Worm (Caenorhabditis elegans) whole organism, midembryonic: ENCODE results near the gene bath-3.
"Not testable (repeated sequence)": the region's sequence is repeated elsewhere in the genome, so short reads cannot be mapped to it uniquely, and the experiment has no call there.

Source experiments
- T22C8.4 ChIP-seq: fragments of 200-800 bp; sonication (Bioruptor generic); IDR thresholded peaks from 2 replicates; pipeline ENCODE4 v1.3.6; 2022; ENCODE audit warnings: missing genetic modification characterization, missing compliant biosample characterization
- cog-1 ChIP-seq: sonication (generic microtip); optimal IDR thresholded peaks from 2 replicates; lab custom pipeline; 2016; ENCODE audit warnings: missing genetic modification characterization, missing compliant biosample characterization
- flt-1 ChIP-seq: fragments of 200-800 bp; sonication (Bioruptor generic); IDR thresholded peaks from 2 replicates; pipeline ENCODE4 v1.3.6; 2022; ENCODE audit warnings: missing genetic modification characterization, missing compliant biosample characterization
- klf-2 ChIP-seq: fragments of 200-800 bp; sonication (Bioruptor generic); conservative IDR thresholded peaks from 2 replicates; pipeline ENCODE4 v1.3.6; 2022; ENCODE audit warnings: missing genetic modification reagents, missing genetic modification characterization, missing compliant biosample characterization
- med-1 ChIP-seq: sonication (generic microtip); optimal IDR thresholded peaks from 2 replicates; lab custom pipeline; 2017; ENCODE audit warnings: missing genetic modification characterization, mild to moderate bottlenecking, missing compliant biosample characterization, antibody characterized with exemption, missing genetic modification reagents; ENCODE audit not compliant: insufficient read depth
- ref-1 ChIP-seq: fragments of 200-800 bp; sonication (Bioruptor generic); conservative IDR thresholded peaks from 2 replicates; pipeline ENCODE4 v1.3.6; 2022; ENCODE audit warnings: missing genetic modification reagents, missing genetic modification characterization, missing compliant biosample characterization
- tab-1 ChIP-seq: fragments of 200-800 bp; sonication (Bioruptor generic); IDR thresholded peaks from 2 replicates; pipeline ENCODE4 v1.3.6; 2022; ENCODE audit warnings: missing genetic modification characterization, missing compliant biosample characterization
- ztf-23 ChIP-seq: fragments of 200-800 bp; sonication (Bioruptor generic); IDR thresholded peaks from 2 replicates; pipeline ENCODE4 v1.3.6; 2022; ENCODE audit warnings: missing genetic modification reagents, missing genetic modification characterization, missing compliant biosample characterization
- ztf-29 ChIP-seq: fragments of 200-800 bp; sonication (Bioruptor generic); IDR thresholded peaks from 2 replicates; pipeline ENCODE4 v1.3.6; 2022; ENCODE audit warnings: missing genetic modification reagents, missing genetic modification characterization, missing compliant biosample characterization

Gene bath-3

DNA sequence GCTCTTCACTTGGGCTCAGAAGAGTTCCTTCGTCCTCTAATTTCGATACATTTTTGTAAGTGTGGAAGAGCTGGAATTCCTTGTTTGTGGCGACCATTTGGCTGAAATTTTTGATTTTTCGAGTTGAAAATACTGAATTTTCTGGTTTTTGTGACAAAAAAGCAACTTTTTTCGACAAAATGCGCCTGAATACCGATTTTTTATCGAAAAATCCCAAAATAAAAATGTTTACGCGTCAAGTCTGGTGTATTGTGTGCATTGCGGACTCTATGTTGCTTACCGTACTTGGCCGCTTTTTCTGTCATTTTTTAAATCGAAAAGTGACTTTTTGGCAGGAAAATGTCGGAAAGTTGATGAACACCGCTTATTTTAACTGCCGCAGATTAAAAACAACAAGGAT, at the start of gene bath-3:
Gene bath-3, minus strand, starts transcription at position 101 of the 400 bp plus-strand sequence.
- TF ChIP-seq ztf-23 (GFP tag; lab: Robert Waterston, UW), result no peak
- no peak for TF ChIP-seq T22C8.4 (GFP tag; lab: Robert Waterston, UW)
- no peak for TF ChIP-seq flt-1 (GFP tag; lab: Robert Waterston, UW)
- TF ChIP-seq cog-1 (tag; lab: Kevin White, UChicago), result no peak
- no peak for TF ChIP-seq klf-2 (GFP tag; lab: Robert Waterston, UW)
- TF ChIP-seq ref-1 (GFP tag; lab: Robert Waterston, UW), result no peak
- no peak for TF ChIP-seq ztf-29 (GFP tag; lab: Robert Waterston, UW)
- TF ChIP-seq tab-1 (GFP tag; lab: Robert Waterston, UW), result no peak
- TF ChIP-seq med-1, result no peak

DNA sequence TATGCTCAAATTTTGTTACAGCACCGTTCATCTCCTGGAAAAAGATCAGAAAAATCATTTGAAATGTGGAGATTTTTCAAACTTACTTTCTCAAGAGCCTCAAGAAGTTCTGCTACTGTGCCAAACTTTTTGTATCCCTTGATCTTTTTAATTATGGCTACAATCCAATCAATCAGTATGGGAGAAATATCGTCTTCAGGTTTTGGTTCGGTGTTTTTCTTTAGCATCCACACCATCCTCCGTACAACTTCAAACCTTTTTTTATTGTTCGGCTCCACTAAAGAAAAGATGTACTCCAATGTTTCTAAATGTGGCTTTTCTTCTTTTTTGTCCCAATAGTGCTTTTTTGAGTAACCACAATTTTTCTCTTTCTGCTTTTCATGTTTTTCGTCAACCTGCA, 46.2 kb upstream of the bath-3 start:
- TF ChIP-seq flt-1 (GFP tag; lab: Robert Waterston, UW) (no peak), ztf-29 (GFP tag; lab: Robert Waterston, UW) (no peak), klf-2 (GFP tag; lab: Robert Waterston, UW) (no peak), ref-1 (GFP tag; lab: Robert Waterston, UW) (no peak), cog-1 (tag; lab: Kevin White, UChicago) (no peak), T22C8.4 (GFP tag; lab: Robert Waterston, UW) (no peak), med-1 (no peak), tab-1 (GFP tag; lab: Robert Waterston, UW) (no peak)

DNA sequence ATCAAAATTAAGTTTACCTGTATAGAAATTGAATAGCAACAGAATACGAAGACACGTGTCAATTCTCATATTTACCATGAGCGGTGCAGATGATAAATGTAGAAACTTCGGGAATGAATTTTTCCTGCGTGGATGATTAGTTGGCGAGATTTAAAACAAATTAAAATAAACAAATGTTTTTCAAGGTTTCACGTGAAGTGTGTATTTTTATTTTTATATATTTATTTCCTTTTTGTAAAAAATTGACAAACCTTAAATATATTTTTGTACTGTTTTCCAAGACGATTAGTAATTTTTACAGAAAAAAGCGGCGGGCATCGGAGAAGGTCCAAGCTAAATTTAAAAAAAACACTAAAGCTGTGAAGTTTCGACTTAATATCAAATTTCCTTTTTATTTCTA, 45.2 kb upstream of the bath-3 start, which contains the start of gene F07E5.8:
Gene F07E5.8, minus strand, starts transcription at position 101 of the 400 bp plus-strand sequence.
- TF ChIP-seq cog-1 (tag; lab: Kevin White, UChicago), result no peak
- TF ChIP-seq ref-1 (GFP tag; lab: Robert Waterston, UW), result no peak
- no peak for TF ChIP-seq ztf-29 (GFP tag; lab: Robert Waterston, UW)
- no peak for TF ChIP-seq klf-2 (GFP tag; lab: Robert Waterston, UW)
- no peak for TF ChIP-seq med-1
- TF ChIP-seq ztf-23 (GFP tag; lab: Robert Waterston, UW), result no peak
- TF ChIP-seq flt-1 (GFP tag; lab: Robert Waterston, UW), result no peak
- no peak for TF ChIP-seq T22C8.4 (GFP tag; lab: Robert Waterston, UW)
- TF ChIP-seq tab-1 (GFP tag; lab: Robert Waterston, UW), result no peak

DNA sequence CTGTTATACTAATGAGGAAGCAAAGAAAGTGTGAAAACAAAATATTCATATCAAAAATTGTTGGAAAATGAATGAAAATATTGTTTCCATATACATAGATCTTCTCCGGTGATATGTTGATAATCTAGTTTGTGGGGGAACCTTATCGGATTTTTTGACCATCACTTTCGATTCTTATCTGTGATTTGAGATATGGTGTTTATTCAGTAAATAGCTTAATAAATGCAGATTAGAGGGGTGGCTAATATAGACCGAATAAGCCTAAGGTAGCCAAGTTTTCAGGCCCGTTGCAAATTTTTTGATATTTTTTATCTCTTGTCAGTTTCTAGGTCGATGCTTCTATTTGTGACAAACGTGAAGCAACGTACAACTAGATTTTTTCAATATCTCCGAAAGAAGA, 41.2 kb upstream of the bath-3 start, which contains the start of gene F07E5.7:
Gene F07E5.7, minus strand, starts transcription at position 101 of the 400 bp plus-strand sequence.
- TF ChIP-seq cog-1 (tag; lab: Kevin White, UChicago) (no peak), flt-1 (GFP tag; lab: Robert Waterston, UW) (no peak), ztf-29 (GFP tag; lab: Robert Waterston, UW) (no peak), klf-2 (GFP tag; lab: Robert Waterston, UW) (no peak), tab-1 (GFP tag; lab: Robert Waterston, UW) (no peak), med-1 (no peak), ztf-23 (GFP tag; lab: Robert Waterston, UW) (no peak), T22C8.4 (GFP tag; lab: Robert Waterston, UW) (no peak), ref-1 (GFP tag; lab: Robert Waterston, UW) (no peak)

DNA sequence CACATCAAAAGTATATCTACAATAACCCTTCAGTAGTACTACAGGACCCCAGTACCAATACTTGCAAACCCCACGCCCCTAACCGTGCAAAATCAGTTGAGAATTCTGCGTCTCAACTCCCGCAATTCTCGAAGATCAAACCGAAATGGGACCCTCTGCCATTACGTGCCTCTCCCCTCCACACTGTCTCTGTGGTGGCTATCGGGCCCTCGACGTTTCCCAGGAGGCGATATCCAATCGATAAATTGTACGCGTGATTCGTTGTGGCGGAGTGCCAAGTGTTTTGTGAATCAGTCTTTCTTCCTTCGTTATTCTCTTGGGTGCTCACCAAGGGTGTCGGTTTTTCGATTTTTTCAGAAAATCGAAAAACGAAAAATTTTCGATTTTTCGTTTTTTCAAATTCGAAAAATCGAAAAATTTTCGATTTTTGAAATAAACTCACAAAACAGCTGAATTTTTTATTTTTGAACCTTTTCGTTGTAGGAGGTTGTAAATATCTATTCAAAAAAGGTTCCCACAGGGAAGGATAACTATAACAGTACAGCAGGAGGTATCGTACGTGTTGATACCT, 37.3 kb upstream of the bath-3 start, which contains the start of gene F07E5.12:
Gene F07E5.12, plus strand, starts transcription at position 521 of the 571 bp plus-strand sequence.
- not testable (repeated sequence) for TF ChIP-seq T22C8.4 (GFP tag; lab: Robert Waterston, UW); tab-1 (GFP tag; lab: Robert Waterston, UW); cog-1 (tag; lab: Kevin White, UChicago)

DNA sequence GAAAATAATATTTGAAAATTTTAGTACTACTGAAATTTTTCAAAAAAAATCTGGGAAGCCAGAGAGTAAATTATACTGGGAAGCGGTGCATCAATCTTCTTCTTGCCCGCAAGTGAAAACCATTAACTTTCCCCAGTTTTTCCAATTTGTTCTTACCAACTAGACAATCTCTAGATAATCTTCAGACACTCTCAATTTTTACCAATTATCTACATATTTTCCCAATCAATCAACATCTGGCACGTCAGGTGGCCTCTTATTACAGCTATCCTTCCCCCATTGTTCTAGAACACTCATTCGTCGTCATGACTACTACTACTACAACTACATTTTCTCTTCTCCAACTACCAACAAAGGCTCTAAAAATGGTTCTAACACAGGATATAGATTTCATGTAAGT, 34.2 kb upstream of the bath-3 start, which contains the start of gene fbxb-6:
Gene fbxb-6, plus strand, starts transcription at position 301 of the 400 bp plus-strand sequence.
- TF ChIP-seq ztf-23 (GFP tag; lab: Robert Waterston, UW), result no peak
- no peak for TF ChIP-seq tab-1 (GFP tag; lab: Robert Waterston, UW)
- TF ChIP-seq ref-1 (GFP tag; lab: Robert Waterston, UW), result no peak
- no peak for TF ChIP-seq T22C8.4 (GFP tag; lab: Robert Waterston, UW)
- TF ChIP-seq klf-2 (GFP tag; lab: Robert Waterston, UW), result no peak
- no peak for TF ChIP-seq cog-1 (tag; lab: Kevin White, UChicago)
- TF ChIP-seq med-1, result no peak
- no peak for TF ChIP-seq ztf-29 (GFP tag; lab: Robert Waterston, UW)
- TF ChIP-seq flt-1 (GFP tag; lab: Robert Waterston, UW), result no peak

DNA sequence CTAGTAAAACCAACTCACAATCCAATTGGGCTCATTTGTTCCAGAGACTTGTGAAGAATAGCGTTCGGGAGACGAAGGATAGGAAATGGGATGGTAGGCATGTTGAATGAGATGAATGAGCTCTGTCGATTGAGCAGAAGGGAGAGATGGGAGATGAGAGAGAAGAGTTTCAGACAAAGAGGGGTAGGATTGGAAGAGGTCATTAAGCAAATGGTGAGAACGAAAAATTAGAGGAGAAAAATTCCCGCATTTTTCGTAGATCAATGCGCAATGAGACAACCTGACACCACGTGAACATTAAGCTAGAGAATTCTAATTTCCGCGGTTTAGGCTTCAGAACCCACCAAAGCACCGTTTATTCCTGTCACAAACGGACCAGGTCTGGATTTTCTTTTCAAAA, 33.7 kb upstream of the bath-3 start, which contains the start of gene F07E5.13:
Gene F07E5.13, minus strand, starts transcription at position 101 of the 400 bp plus-strand sequence.
- TF ChIP-seq flt-1 (GFP tag; lab: Robert Waterston, UW) (no peak), ztf-23 (GFP tag; lab: Robert Waterston, UW) (no peak), med-1 (no peak), T22C8.4 (GFP tag; lab: Robert Waterston, UW) (no peak), cog-1 (tag; lab: Kevin White, UChicago) (no peak), ref-1 (GFP tag; lab: Robert Waterston, UW) (no peak), tab-1 (GFP tag; lab: Robert Waterston, UW) (no peak), klf-2 (GFP tag; lab: Robert Waterston, UW) (no peak), ztf-29 (GFP tag; lab: Robert Waterston, UW) (no peak)

DNA sequence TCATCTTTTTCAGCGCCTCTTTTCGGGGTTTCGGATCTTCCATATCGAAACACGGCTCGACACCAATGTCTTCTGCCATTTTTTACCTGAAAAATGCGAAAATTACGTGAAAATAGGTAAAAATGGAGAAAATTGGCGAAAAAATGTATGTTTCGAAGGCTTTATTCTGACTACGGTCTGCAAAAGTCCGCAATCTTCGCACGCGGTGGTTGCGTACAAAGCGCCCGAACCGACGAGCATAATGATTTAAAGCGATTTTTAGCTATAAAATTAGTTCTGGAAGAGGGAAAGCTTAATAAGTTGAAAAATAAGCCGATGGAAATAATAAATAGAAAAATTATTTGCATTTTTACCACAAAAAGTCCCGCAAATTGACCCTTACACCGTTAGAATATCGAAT, 28.7 kb upstream of the bath-3 start, which contains the start of gene F07E5.5:
Gene F07E5.5, minus strand, starts transcription at position 86 of the 400 bp plus-strand sequence.
- TF ChIP-seq tab-1 (GFP tag; lab: Robert Waterston, UW), result no peak
- TF ChIP-seq ztf-23 (GFP tag; lab: Robert Waterston, UW), result no peak
- no peak for TF ChIP-seq med-1
- no peak for TF ChIP-seq cog-1 (tag; lab: Kevin White, UChicago)
- no peak for TF ChIP-seq T22C8.4 (GFP tag; lab: Robert Waterston, UW)
- no peak for TF ChIP-seq ref-1 (GFP tag; lab: Robert Waterston, UW)
- TF ChIP-seq klf-2 (GFP tag; lab: Robert Waterston, UW), result no peak
- TF ChIP-seq ztf-29 (GFP tag; lab: Robert Waterston, UW), result no peak

DNA sequence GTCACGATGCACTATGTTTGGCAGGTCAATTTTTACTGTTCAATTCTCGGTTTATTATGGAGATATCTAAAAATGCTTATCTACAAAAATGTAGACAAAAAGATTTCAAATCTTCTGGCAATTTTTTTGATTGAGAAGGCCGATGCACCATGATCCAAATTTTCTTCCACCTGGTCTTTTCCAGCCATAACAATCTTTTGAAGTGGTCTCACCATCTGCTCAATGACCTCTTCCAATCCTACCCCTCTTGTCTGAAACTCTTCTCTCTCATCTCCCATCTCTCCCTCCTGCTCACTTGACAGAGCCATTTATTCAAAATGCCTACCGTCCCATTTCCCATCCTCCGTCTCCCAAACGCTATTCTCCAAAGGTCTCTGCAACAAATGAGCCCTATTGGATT, 21.1 kb upstream of the bath-3 start, which contains the start of gene fbxb-35:
Gene fbxb-35, plus strand, starts transcription at position 301 of the 400 bp plus-strand sequence.
- no peak for TF ChIP-seq cog-1 (tag; lab: Kevin White, UChicago)
- TF ChIP-seq klf-2 (GFP tag; lab: Robert Waterston, UW), result no peak
- no peak for TF ChIP-seq tab-1 (GFP tag; lab: Robert Waterston, UW)
- TF ChIP-seq ztf-29 (GFP tag; lab: Robert Waterston, UW), result no peak
- TF ChIP-seq ztf-23 (GFP tag; lab: Robert Waterston, UW), result no peak
- TF ChIP-seq T22C8.4 (GFP tag; lab: Robert Waterston, UW), result no peak
- no peak for TF ChIP-seq flt-1 (GFP tag; lab: Robert Waterston, UW)
- no peak for TF ChIP-seq med-1
- no peak for TF ChIP-seq ref-1 (GFP tag; lab: Robert Waterston, UW)
